Worm (Caenorhabditis elegans): ENCODE data around the gene Y24D9A.7.

DNA sequence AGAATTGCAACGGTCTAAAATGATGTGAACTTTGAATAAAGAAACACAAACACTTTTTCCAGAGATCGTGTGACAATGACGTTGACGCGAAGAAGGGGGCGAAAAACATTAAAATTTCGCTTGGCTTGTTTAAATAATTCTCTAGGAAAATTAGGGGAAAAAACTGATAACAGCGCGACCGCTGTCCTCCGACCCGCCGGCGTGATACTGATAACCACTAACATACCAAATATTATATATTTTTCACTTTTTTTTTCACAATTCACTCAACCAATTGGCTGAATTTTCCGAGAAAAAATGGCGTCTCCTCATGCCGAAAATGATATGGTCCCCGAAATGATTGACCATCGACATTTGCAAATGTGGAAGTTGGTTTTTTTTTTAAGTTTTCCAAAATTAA lies 44.9 kb upstream of the Y24D9A.7 start:
- TF ChIP-seq med-1 (GFP tag; optimal IDR thresholded peaks at IDR 0.05; ENCODE audit: insufficient read depth) (no peak), ref-1 (GFP tag; conservative IDR thresholded peaks at IDR 0.05) (no peak)
